Worm (Caenorhabditis elegans) whole organism, young adult: ENCODE results near the gene daz-1.

Experiments used
- B0261.1 ChIP-seq: sonication (generic microtip); optimal IDR thresholded peaks from 2 replicates; lab custom pipeline; 2016; ENCODE audit warnings: mild to moderate bottlenecking, missing genetic modification characterization, moderate library complexity, missing compliant biosample characterization
- F22D6.2 ChIP-seq: sonication (generic microtip); optimal IDR thresholded peaks from 2 replicates; lab custom pipeline; 2016; ENCODE audit warnings: mild to moderate bottlenecking, missing genetic modification characterization, missing compliant biosample characterization
- F33H1.4 ChIP-seq: fragments of 200-800 bp; sonication (Bioruptor generic); IDR thresholded peaks from 2 replicates; pipeline ENCODE4 v1.3.6; 2022; ENCODE audit warnings: missing genetic modification reagents, missing genetic modification characterization, missing compliant biosample characterization
- F39B2.1 ChIP-seq: fragments of 200-800 bp; sonication (Bioruptor generic); IDR thresholded peaks from 2 replicates; pipeline ENCODE4 v1.3.6; 2022; ENCODE audit warnings: missing genetic modification reagents, missing genetic modification characterization, missing compliant biosample characterization
- F52B5.7 ChIP-seq: sonication (generic microtip); optimal IDR thresholded peaks from 2 replicates; lab custom pipeline; 2016; ENCODE audit warnings: mild to moderate bottlenecking, missing genetic modification characterization, missing compliant biosample characterization
- K11D2.4 ChIP-seq: fragments of 200-800 bp; sonication (Bioruptor generic); IDR thresholded peaks from 2 replicates; pipeline ENCODE4 v1.3.6; 2022; ENCODE audit warnings: missing genetic modification reagents, missing genetic modification characterization, missing compliant biosample characterization
- K12H6.12 ChIP-seq: fragments of 200-800 bp; sonication (Bioruptor generic); optimal IDR thresholded peaks from 2 replicates; lab custom pipeline; 2018; ENCODE audit warnings: mild to moderate bottlenecking, missing genetic modification characterization, missing compliant biosample characterization
- T07F8.4 ChIP-seq: sonication (generic microtip); optimal IDR thresholded peaks from 2 replicates; lab custom pipeline; 2016; ENCODE audit warnings: mild to moderate bottlenecking, missing genetic modification characterization, moderate library complexity, missing compliant biosample characterization
- Y56A3A.18 ChIP-seq: fragments of 200-800 bp; sonication (Bioruptor generic); IDR thresholded peaks from 2 replicates; pipeline ENCODE4 v1.3.6; 2022; ENCODE audit warnings: missing genetic modification reagents, missing genetic modification characterization, missing compliant biosample characterization
- atf-7 ChIP-seq: sonication (generic microtip); optimal IDR thresholded peaks from 2 replicates; lab custom pipeline; 2017; ENCODE audit warnings: mild to moderate bottlenecking, missing genetic modification characterization, missing compliant biosample characterization
- attf-5 ChIP-seq: fragments of 200-800 bp; sonication (Bioruptor generic); optimal IDR thresholded peaks from 2 replicates; lab custom pipeline; 2018; ENCODE audit warnings: mild to moderate bottlenecking, missing genetic modification characterization, missing compliant biosample characterization
- bed-2 ChIP-seq: fragments of 200-800 bp; sonication (Bioruptor generic); IDR thresholded peaks from 2 replicates; pipeline ENCODE4 v1.3.6; 2022; ENCODE audit warnings: missing genetic modification reagents, missing genetic modification characterization, missing compliant biosample characterization
- cebp-2 ChIP-seq: fragments of 200-800 bp; sonication (Bioruptor generic); IDR thresholded peaks from 2 replicates; pipeline ENCODE4 v1.3.6; 2022; ENCODE audit warnings: missing genetic modification characterization, missing compliant biosample characterization
- ceh-100 ChIP-seq: fragments of 200-800 bp; sonication (Bioruptor generic); IDR thresholded peaks from 2 replicates; pipeline ENCODE4 v1.3.6; 2022; ENCODE audit warnings: missing genetic modification reagents, missing genetic modification characterization, missing compliant biosample characterization
- ceh-58 ChIP-seq: fragments of 200-800 bp; sonication (Bioruptor generic); IDR thresholded peaks from 2 replicates; pipeline ENCODE4 v1.3.6; 2022; ENCODE audit warnings: missing genetic modification characterization, missing compliant biosample characterization
- ceh-79 ChIP-seq: sonication (generic microtip); optimal IDR thresholded peaks from 2 replicates; lab custom pipeline; 2017; ENCODE audit warnings: mild to moderate bottlenecking, missing genetic modification characterization, missing compliant biosample characterization
- die-1 ChIP-seq: sonication (generic microtip); optimal IDR thresholded peaks from 2 replicates; lab custom pipeline; 2016; ENCODE audit warnings: missing genotype, mild to moderate bottlenecking, missing genetic modification characterization, missing compliant biosample characterization
- dox-1 ChIP-seq: fragments of 200-800 bp; sonication (Bioruptor generic); IDR thresholded peaks from 2 replicates; pipeline ENCODE4 v1.3.6; 2022; ENCODE audit warnings: missing genetic modification reagents, missing genetic modification characterization, missing compliant biosample characterization
- egl-44 ChIP-seq: fragments of 200-800 bp; sonication (Bioruptor generic); IDR thresholded peaks from 2 replicates; pipeline ENCODE4 v1.3.6; 2022; ENCODE audit warnings: missing genetic modification reagents, missing genetic modification characterization, missing compliant biosample characterization
- egrh-3 ChIP-seq: fragments of 200-800 bp; sonication (Bioruptor generic); IDR thresholded peaks from 2 replicates; pipeline ENCODE4 v1.3.6; 2022; ENCODE audit warnings: missing genetic modification reagents, missing genetic modification characterization, missing compliant biosample characterization
- ekl-4 ChIP-seq: fragments of 200-800 bp; sonication (Bioruptor generic); IDR thresholded peaks from 2 replicates; pipeline ENCODE4 v1.3.6; 2022; ENCODE audit warnings: missing genetic modification reagents, missing genetic modification characterization, missing compliant biosample characterization
- hsf-1 ChIP-seq: fragments of 200-800 bp; sonication (Bioruptor generic); IDR thresholded peaks from 2 replicates; pipeline ENCODE4 v1.3.6; 2022; ENCODE audit warnings: missing genetic modification reagents, missing genetic modification characterization, missing compliant biosample characterization
- lir-1 ChIP-seq: fragments of 200-800 bp; sonication (Bioruptor generic); conservative IDR thresholded peaks from 2 replicates; pipeline ENCODE4 v1.3.6; 2022; ENCODE audit warnings: missing genetic modification reagents, missing genetic modification characterization, missing compliant biosample characterization
- madf-6 ChIP-seq: fragments of 200-800 bp; sonication (Bioruptor generic); IDR thresholded peaks from 2 replicates; pipeline ENCODE4 v1.3.6; 2022; ENCODE audit warnings: missing genetic modification reagents, missing genetic modification characterization, missing compliant biosample characterization
- madf-8 ChIP-seq: fragments of 200-800 bp; sonication (Bioruptor generic); conservative IDR thresholded peaks from 2 replicates; pipeline ENCODE4 v1.3.6; 2022; ENCODE audit warnings: missing genetic modification reagents, missing genetic modification characterization, missing compliant biosample characterization
- nfya-2 ChIP-seq: fragments of 200-800 bp; sonication (Bioruptor generic); IDR thresholded peaks from 2 replicates; pipeline ENCODE4 v1.3.6; 2022; ENCODE audit warnings: missing genetic modification reagents, missing genetic modification characterization, missing compliant biosample characterization
- nhr-120 ChIP-seq: fragments of 200-800 bp; sonication (Bioruptor generic); IDR thresholded peaks from 2 replicates; pipeline ENCODE4 v1.3.6; 2022; ENCODE audit warnings: missing genetic modification characterization, missing compliant biosample characterization
- nhr-90 ChIP-seq: sonication (generic microtip); optimal IDR thresholded peaks from 2 replicates; lab custom pipeline; 2016; ENCODE audit warnings: missing genotype, mild to moderate bottlenecking, missing genetic modification characterization, missing compliant biosample characterization
- rec-8 ChIP-seq, 2 experiments: sonication (generic microtip); optimal IDR thresholded peaks; 2 replicates each; lab custom pipeline; 2016; ENCODE audit warnings: mild to moderate bottlenecking in 2 of 2, missing genetic modification characterization in 2 of 2, missing genetic modification reagents in 2 of 2, missing genotype in 2 of 2, missing biosample characterization in 1 of 2, missing compliant biosample characterization in 1 of 2, moderate library complexity in 1 of 2
- sea-2 ChIP-seq: fragments of 200-800 bp; sonication (Bioruptor generic); IDR thresholded peaks from 2 replicates; pipeline ENCODE4 v1.3.6; 2022; ENCODE audit warnings: missing genetic modification characterization, missing compliant biosample characterization
- zim-3 ChIP-seq: sonication (generic microtip); optimal IDR thresholded peaks from 2 replicates; lab custom pipeline; 2017; ENCODE audit warnings: mild to moderate bottlenecking, missing genetic modification characterization, moderate library complexity, missing compliant biosample characterization
- ztf-18 ChIP-seq: sonication (generic microtip); optimal IDR thresholded peaks from 2 replicates; lab custom pipeline; 2016; ENCODE audit warnings: missing genotype, mild to moderate bottlenecking, missing genetic modification characterization, missing compliant biosample characterization
- ztf-26 ChIP-seq: sonication (generic microtip); optimal IDR thresholded peaks from 2 replicates; lab custom pipeline; 2017; ENCODE audit warnings: missing genetic modification characterization, missing compliant biosample characterization

Gene daz-1

ce11 chrII:5436833-5437232 is 19.3 kb upstream of the daz-1 start, which contains the start of gene dct-5 (continued):
- TF ChIP-seq madf-6 (GFP tag; lab: Robert Waterston, UW) (no peak), ceh-100 (GFP tag; lab: Robert Waterston, UW) (no peak), die-1 (tag; lab: Kevin White, UChicago) (no peak), cebp-2 (GFP tag; lab: Robert Waterston, UW) (no peak), zim-3 (no peak)

- TF ChIP-seq egrh-3 (GFP tag; lab: Robert Waterston, UW) = no peak
- TF ChIP-seq nhr-90 (tag; lab: Kevin White, UChicago) = no peak
- TF ChIP-seq ceh-58 = no peak
- TF ChIP-seq dox-1 = no peak
- no peak for TF ChIP-seq Y56A3A.18 (GFP tag; lab: Robert Waterston, UW)
- TF ChIP-seq atf-7 (tag; lab: Kevin White, UChicago) = no peak
- TF ChIP-seq madf-8 (GFP tag; lab: Robert Waterston, UW) = no peak
- TF ChIP-seq F52B5.7 (tag; lab: Kevin White, UChicago) = no peak
- no peak for TF ChIP-seq T07F8.4 (tag; lab: Kevin White, UChicago)
- TF ChIP-seq K11D2.4 = no peak
- TF ChIP-seq K12H6.12 (tag; lab: Kevin White, UChicago) = no peak
- no peak for TF ChIP-seq rec-8 (tag; optimal IDR thresholded peaks at IDR 0.05; lab: Kevin White, UChicago)
- TF ChIP-seq F22D6.2 (tag; lab: Kevin White, UChicago) = no peak
- TF ChIP-seq, all 124 proteins: peak for 0
Observed at ce11 chrII:5437586-5437985, 18.5 kb upstream of the daz-1 start, which contains the start of gene F07F6.1. F07F6.1 (plus strand) TSS chrII:5437886.

ce11 chrII:5446506-5446905 is 9.6 kb upstream of the daz-1 start, which contains the start of gene nmr-1:
nmr-1 (minus strand) TSS chrII:5446606.
- TF ChIP-seq nfya-2 = no peak
- TF ChIP-seq atf-7 (tag; lab: Kevin White, UChicago) = no peak
- TF ChIP-seq B0261.1 = no peak
- TF ChIP-seq ztf-18 = no peak
- TF ChIP-seq nhr-120 (GFP tag; lab: Robert Waterston, UW) = no peak
- no peak for TF ChIP-seq F39B2.1 (GFP tag; lab: Robert Waterston, UW)
- no peak for TF ChIP-seq sea-2 (GFP tag; lab: Robert Waterston, UW)
- TF ChIP-seq bed-2 (GFP tag; lab: Robert Waterston, UW) = no peak
- no peak for TF ChIP-seq ekl-4 (GFP tag; lab: Robert Waterston, UW)
- no peak for TF ChIP-seq ztf-26 (tag; lab: Kevin White, UChicago)

- TF ChIP-seq F33H1.4 = no peak
- TF ChIP-seq hsf-1 (GFP tag; lab: Robert Waterston, UW) = no peak
- no peak for TF ChIP-seq egl-44 (GFP tag; lab: Robert Waterston, UW)
- TF ChIP-seq bed-2 (GFP tag; lab: Robert Waterston, UW) = no peak
Observed at ce11 chrII:5447381-5447780, 8.7 kb upstream of the daz-1 start, which contains the start of gene cex-1. cex-1 (plus strand) TSS chrII:5447681.

ce11 chrII:5449219-5449618 is 6.9 kb upstream of the daz-1 start:
- TF ChIP-seq madf-8 (GFP tag; lab: Robert Waterston, UW) = no peak

- TF ChIP-seq ceh-79 (tag; lab: Kevin White, UChicago) (no peak), lir-1 (GFP tag; lab: Robert Waterston, UW) (no peak), madf-6 (GFP tag; lab: Robert Waterston, UW) (no peak), attf-5 (GFP tag; lab: Kevin White, UChicago) (no peak)
Observed at ce11 chrII:5449620-5450019, 6.5 kb upstream of the daz-1 start.
